Worm (Caenorhabditis elegans) whole organism, late embryonic: ENCODE results near the gene npp-1.

Experiments
- Y22D7AL.16 ChIP-seq: sonication (generic microtip); optimal IDR thresholded peaks from 2 replicates; lab custom pipeline; 2016; ENCODE audit warnings: missing genetic modification characterization, missing compliant biosample characterization
- ceh-34 ChIP-seq: sonication (generic microtip); optimal IDR thresholded peaks from 2 replicates; lab custom pipeline; 2016; ENCODE audit warnings: mild to moderate bottlenecking, missing genetic modification characterization, missing compliant biosample characterization
- eyg-1 ChIP-seq: sonication (generic microtip); optimal IDR thresholded peaks from 2 replicates; lab custom pipeline; 2016; ENCODE audit warnings: missing genotype, missing genetic modification characterization, missing compliant biosample characterization
- fkh-10 ChIP-seq: fragments of 150-350 bp; optimal IDR thresholded peaks from 2 replicates; lab custom pipeline; 2014; ENCODE audit warnings: missing biosample characterization, missing genetic modification reagents, missing genetic modification characterization
- lin-11 ChIP-seq: fragments of 200-800 bp; sonication (Bioruptor generic); optimal IDR thresholded peaks from 2 replicates; lab custom pipeline; 2018; ENCODE audit warnings: mild to moderate bottlenecking, missing genetic modification characterization, missing compliant biosample characterization

DNA sequence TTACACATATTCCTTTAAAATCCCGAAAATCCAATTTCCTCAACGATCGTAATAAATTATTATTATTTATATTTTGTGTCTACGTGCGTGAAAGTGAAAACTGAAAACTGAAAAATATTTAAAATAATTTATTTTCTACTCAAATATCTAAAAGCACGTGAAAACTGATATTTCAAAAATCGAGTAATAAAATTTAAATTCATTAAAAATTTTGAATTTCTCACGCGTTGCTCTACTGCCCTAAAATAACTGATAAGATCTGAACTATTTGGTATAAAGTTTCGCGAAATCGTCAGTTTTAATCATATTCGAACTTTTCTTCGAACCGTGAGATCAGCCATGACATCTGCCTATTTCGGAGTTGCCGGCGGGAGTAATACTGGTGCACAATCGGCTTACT is 6.0 kb upstream of the npp-1 start, which contains the start of gene ssq-1:
- TF ChIP-seq eyg-1 (tag; lab: Kevin White, UChicago), result no peak
- TF ChIP-seq fkh-10 (GFP tag; lab: Kevin White, UChicago), result no peak
- TF ChIP-seq Y22D7AL.16 (tag; lab: Kevin White, UChicago), result no peak
- no peak for TF ChIP-seq ceh-34 (tag; lab: Kevin White, UChicago)
- TF ChIP-seq lin-11 (tag; lab: Kevin White, UChicago), result no peak
